Fruit fly (Drosophila melanogaster) whole organism, embryonic: Measurements from ENCODE around the gene CG13623.
A peak's percentile ranks its signal among the peaks of the same experiment; 100 is the strongest.

Experiments
- Adf1 ChIP-seq: fragments of 200-800 bp; sonication (Bioruptor generic); IDR thresholded peaks from 2 replicates; pipeline ENCODE4 v1.3.6; 2022; ENCODE audit warnings: missing biosample characterization, missing genetic modification characterization
- Atf3 ChIP-seq: fragments of 200-800 bp; sonication (Bioruptor generic); optimal IDR thresholded peaks from 3 replicates; lab custom pipeline; 2016; ENCODE audit warnings: missing biosample characterization, missing genetic modification characterization
- BEAF-32 ChIP-seq: fragments of 200-800 bp; sonication (Bioruptor generic); optimal IDR thresholded peaks from 3 replicates; lab custom pipeline; 2017; ENCODE audit warnings: missing biosample characterization, missing genetic modification characterization, mild to moderate bottlenecking, moderate library complexity, missing genetic modification reagents
- CG10321 ChIP-seq: fragments of 200-800 bp; sonication (Bioruptor generic); IDR thresholded peaks from 2 replicates; pipeline ENCODE4 v1.3.6; 2022; ENCODE audit warnings: missing biosample characterization, missing genetic modification characterization
- CG10543 ChIP-seq: fragments of 200-800 bp; sonication (Bioruptor generic); optimal IDR thresholded peaks from 3 replicates; lab custom pipeline; 2017; ENCODE audit warnings: missing biosample characterization, mild to moderate bottlenecking, missing genetic modification characterization, moderate library complexity
- CG10959 ChIP-seq: fragments of 200-800 bp; sonication (Bioruptor generic); IDR thresholded peaks from 2 replicates; pipeline ENCODE4 v1.3.6; 2022; ENCODE audit warnings: missing biosample characterization, missing genetic modification characterization
- CG11456 ChIP-seq: fragments of 200-800 bp; sonication (Bioruptor generic); IDR thresholded peaks from 3 replicates; pipeline ENCODE4 v1.3.6; 2022; ENCODE audit warnings: missing biosample characterization, missing genetic modification characterization
- CG11723 ChIP-seq: fragments of 200-800 bp; sonication (Bioruptor generic); optimal IDR thresholded peaks from 2 replicates; lab custom pipeline; 2017; ENCODE audit warnings: missing biosample characterization, mild to moderate bottlenecking, missing genetic modification characterization
- CG12104 ChIP-seq: fragments of 200-800 bp; sonication (Bioruptor generic); optimal IDR thresholded peaks from 3 replicates; lab custom pipeline; 2016; ENCODE audit warnings: missing biosample characterization, missing genetic modification characterization
- CG12155 ChIP-seq: fragments of 200-800 bp; sonication (Bioruptor generic); optimal IDR thresholded peaks from 3 replicates; lab custom pipeline; 2016; ENCODE audit warnings: missing biosample characterization, missing genetic modification characterization
- CG12219 ChIP-seq: fragments of 200-800 bp; sonication (Bioruptor generic); optimal IDR thresholded peaks from 3 replicates; lab custom pipeline; 2018; ENCODE audit warnings: missing biosample characterization, mild to moderate bottlenecking, missing genetic modification characterization
- CG13123 ChIP-seq: fragments of 200-800 bp; sonication (Bioruptor generic); optimal IDR thresholded peaks from 2 replicates; lab custom pipeline; 2016; ENCODE audit warnings: missing biosample characterization, missing genetic modification characterization
- CG15269 ChIP-seq: fragments of 200-800 bp; sonication (Bioruptor generic); optimal IDR thresholded peaks from 2 replicates; lab custom pipeline; 2018; ENCODE audit warnings: missing biosample characterization, mild to moderate bottlenecking, missing genetic modification characterization, moderate library complexity
- CG17328 ChIP-seq: fragments of 200-800 bp; sonication (Bioruptor generic); IDR thresholded peaks from 2 replicates; pipeline ENCODE4 v1.3.6; 2022; ENCODE audit warnings: missing biosample characterization, missing genetic modification characterization
- CG17568 ChIP-seq: fragments of 200-800 bp; sonication (Bioruptor generic); optimal IDR thresholded peaks from 2 replicates; lab custom pipeline; 2018; ENCODE audit warnings: missing biosample characterization, mild to moderate bottlenecking, missing genetic modification characterization, moderate library complexity
- CG18476 ChIP-seq: fragments of 200-800 bp; sonication (Bioruptor generic); optimal IDR thresholded peaks from 2 replicates; lab custom pipeline; 2016; ENCODE audit warnings: missing biosample characterization, mild to moderate bottlenecking, missing genetic modification characterization
- CG31224 ChIP-seq: fragments of 200-800 bp; sonication (Bioruptor generic); IDR thresholded peaks from 2 replicates; pipeline ENCODE4 v1.3.6; 2022; ENCODE audit warnings: missing biosample characterization, missing genetic modification characterization
- CG31388 ChIP-seq: fragments of 200-800 bp; sonication (Bioruptor generic); optimal IDR thresholded peaks from 2 replicates; lab custom pipeline; 2016; ENCODE audit warnings: missing biosample characterization, missing genetic modification characterization
- CG43689 ChIP-seq: fragments of 200-800 bp; sonication (Bioruptor generic); IDR thresholded peaks from 2 replicates; pipeline ENCODE4 v1.3.6; 2022; ENCODE audit warnings: missing biosample characterization, missing genetic modification characterization
- CG4424 ChIP-seq: fragments of 200-800 bp; sonication (Bioruptor generic); optimal IDR thresholded peaks from 3 replicates; lab custom pipeline; 2016; ENCODE audit warnings: missing biosample characterization, missing genetic modification characterization
- CG4820 ChIP-seq: fragments of 200-800 bp; sonication (Bioruptor generic); optimal IDR thresholded peaks from 3 replicates; lab custom pipeline; 2016; ENCODE audit warnings: missing biosample characterization, missing genetic modification characterization
- CG4854 ChIP-seq: fragments of 200-800 bp; sonication (Bioruptor generic); optimal IDR thresholded peaks from 2 replicates; lab custom pipeline; 2016; ENCODE audit warnings: missing biosample characterization, missing genetic modification characterization, inconsistent platforms
- CG6683 ChIP-seq: fragments of 200-800 bp; sonication (Bioruptor generic); optimal IDR thresholded peaks from 2 replicates; lab custom pipeline; 2017; ENCODE audit warnings: missing biosample characterization, mild to moderate bottlenecking, missing genetic modification characterization, missing genetic modification reagents
- CG6791 ChIP-seq: fragments of 200-800 bp; sonication (Bioruptor generic); IDR thresholded peaks from 3 replicates; pipeline ENCODE4 v1.3.6; 2022; ENCODE audit warnings: missing biosample characterization, missing genetic modification characterization; ENCODE audit not compliant: partially characterized antibody
- CG7556 ChIP-seq: fragments of 200-800 bp; sonication (Bioruptor generic); optimal IDR thresholded peaks from 2 replicates; lab custom pipeline; 2017; ENCODE audit warnings: missing biosample characterization, mild to moderate bottlenecking, missing genetic modification characterization
- CG8290 ChIP-seq, 3 experiments: fragments of 200-800 bp; sonication (Bioruptor generic); optimal IDR thresholded peaks; 2 replicates each; lab custom pipeline; 2016 to 2019; ENCODE audit warnings: missing biosample characterization in 3 of 3, missing genetic modification characterization in 3 of 3, mild to moderate bottlenecking in 2 of 3, moderate library complexity in 1 of 3
- Chrac-16 ChIP-seq: fragments of 200-800 bp; sonication (Bioruptor generic); optimal IDR thresholded peaks from 3 replicates; lab custom pipeline; 2016; ENCODE audit warnings: missing biosample characterization, missing genetic modification characterization
- Deaf1 ChIP-seq: fragments of 200-800 bp; optimal IDR thresholded peaks from 3 replicates; lab custom pipeline; 2019; ENCODE audit warnings: missing biosample characterization, mild to moderate bottlenecking, missing genetic modification characterization, moderate library complexity
- Dfd ChIP-seq, 2 experiments: fragments of >200 bp; optimal IDR thresholded peaks; 2 replicates each; lab custom pipeline; 2017; ENCODE audit warnings: missing biosample characterization in 2 of 2, missing genetic modification characterization in 2 of 2
- Dip3 ChIP-seq: fragments of 200-800 bp; sonication (Bioruptor generic); optimal IDR thresholded peaks from 3 replicates; lab custom pipeline; 2016; ENCODE audit warnings: missing biosample characterization, missing genetic modification characterization
- Fer3 ChIP-seq: fragments of 200-800 bp; sonication (Bioruptor generic); optimal IDR thresholded peaks from 2 replicates; lab custom pipeline; 2018; ENCODE audit warnings: missing biosample characterization, mild to moderate bottlenecking, missing genetic modification characterization, moderate library complexity
- Hr39 ChIP-seq: fragments of >200 bp; optimal IDR thresholded peaks from 2 replicates; lab custom pipeline; 2017
- NC2α ChIP-seq: fragments of 200-800 bp; sonication (Bioruptor generic); optimal IDR thresholded peaks from 2 replicates; lab custom pipeline; 2016; ENCODE audit warnings: missing biosample characterization, missing genetic modification characterization
- NC2β ChIP-seq: fragments of 200-800 bp; sonication (Bioruptor generic); optimal IDR thresholded peaks from 2 replicates; lab custom pipeline; 2016; ENCODE audit warnings: missing biosample characterization, missing genetic modification characterization
- NK7.1 ChIP-seq: fragments of 200-800 bp; sonication (Bioruptor generic); optimal IDR thresholded peaks from 3 replicates; lab custom pipeline; 2016; ENCODE audit warnings: missing biosample characterization, missing genetic modification characterization
- PHDP ChIP-seq: fragments of 200-800 bp; sonication (Bioruptor generic); optimal IDR thresholded peaks from 3 replicates; lab custom pipeline; 2018; ENCODE audit warnings: missing biosample characterization, mild to moderate bottlenecking, missing genetic modification characterization, moderate library complexity
- Stat92E ChIP-seq, 3 experiments: fragments of >200 bp in 2 of 3; fragments of 200-800 bp in 1 of 3; sonication (Bioruptor generic) in 1 of 3; optimal IDR thresholded peaks; 2 replicates each; lab custom pipeline; 2017 to 2019; ENCODE audit warnings: missing biosample characterization in 3 of 3, missing genetic modification characterization in 3 of 3, mild to moderate bottlenecking in 1 of 3, moderate library complexity in 1 of 3
- Taf1 ChIP-seq: fragments of 200-800 bp; sonication (Bioruptor generic); IDR thresholded peaks from 2 replicates; pipeline ENCODE4 v1.3.6; 2022; ENCODE audit warnings: missing biosample characterization, missing genetic modification characterization
- btn ChIP-seq: fragments of 200-800 bp; sonication (Bioruptor generic); optimal IDR thresholded peaks from 2 replicates; lab custom pipeline; 2016; ENCODE audit warnings: missing biosample characterization, missing genetic modification characterization
- caup ChIP-seq: fragments of 200-800 bp; sonication (Bioruptor generic); optimal IDR thresholded peaks from 3 replicates; lab custom pipeline; 2017; ENCODE audit warnings: missing biosample characterization, mild to moderate bottlenecking, missing genetic modification characterization, moderate library complexity; ENCODE audit not compliant: severe bottlenecking
- disco-r ChIP-seq: fragments of 200-800 bp; sonication (Bioruptor generic); optimal IDR thresholded peaks from 2 replicates; lab custom pipeline; 2016; ENCODE audit warnings: missing biosample characterization, missing genetic modification characterization
- fu2 ChIP-seq: fragments of 200-800 bp; sonication (Bioruptor generic); optimal IDR thresholded peaks from 2 replicates; lab custom pipeline; 2016; ENCODE audit warnings: missing biosample characterization, missing genetic modification characterization
- h ChIP-seq: fragments of >200 bp; optimal IDR thresholded peaks from 2 replicates; lab custom pipeline; 2017
- lov ChIP-seq, 2 experiments: fragments of 200-800 bp in 1 of 2; fragments of >200 bp in 1 of 2; sonication (Bioruptor generic) in 1 of 2; IDR thresholded peaks in 1 of 2; optimal IDR thresholded peaks in 1 of 2; 2 replicates in 1 of 2; 3 replicates in 1 of 2; pipeline versions ENCODE4 v1.3.6 to Lab custom; 2017 to 2022; ENCODE audit warnings: missing biosample characterization in 1 of 2, missing genetic modification characterization in 1 of 2
- maf-S ChIP-seq: fragments of 200-800 bp; sonication (Bioruptor generic); optimal IDR thresholded peaks from 2 replicates; lab custom pipeline; 2016; ENCODE audit warnings: missing biosample characterization, missing genetic modification characterization
- nerfin-1 ChIP-seq: fragments of 200-800 bp; sonication (Bioruptor generic); optimal IDR thresholded peaks from 3 replicates; lab custom pipeline; 2019; ENCODE audit warnings: missing biosample characterization, mild to moderate bottlenecking, missing genetic modification characterization, moderate library complexity
- pho ChIP-seq: fragments of 200-800 bp; sonication (Bioruptor generic); optimal IDR thresholded peaks from 2 replicates; lab custom pipeline; 2016; ENCODE audit warnings: missing biosample characterization, missing genetic modification characterization
- phol ChIP-seq: fragments of 200-800 bp; sonication (Bioruptor generic); optimal IDR thresholded peaks from 3 replicates; lab custom pipeline; 2018; ENCODE audit warnings: missing biosample characterization, mild to moderate bottlenecking, missing genetic modification characterization, moderate library complexity
- scrt ChIP-seq: fragments of 200-800 bp; sonication (Bioruptor generic); optimal IDR thresholded peaks from 2 replicates; lab custom pipeline; 2018; ENCODE audit warnings: missing biosample characterization, mild to moderate bottlenecking, missing genetic modification characterization, moderate library complexity
- zen2 ChIP-seq: fragments of 200-800 bp; sonication (Bioruptor generic); IDR thresholded peaks from 3 replicates; pipeline ENCODE4 v1.3.6; 2022; ENCODE audit warnings: missing biosample characterization, missing genetic modification characterization; ENCODE audit not compliant: partially characterized antibody

CG13623 gene

DNA sequence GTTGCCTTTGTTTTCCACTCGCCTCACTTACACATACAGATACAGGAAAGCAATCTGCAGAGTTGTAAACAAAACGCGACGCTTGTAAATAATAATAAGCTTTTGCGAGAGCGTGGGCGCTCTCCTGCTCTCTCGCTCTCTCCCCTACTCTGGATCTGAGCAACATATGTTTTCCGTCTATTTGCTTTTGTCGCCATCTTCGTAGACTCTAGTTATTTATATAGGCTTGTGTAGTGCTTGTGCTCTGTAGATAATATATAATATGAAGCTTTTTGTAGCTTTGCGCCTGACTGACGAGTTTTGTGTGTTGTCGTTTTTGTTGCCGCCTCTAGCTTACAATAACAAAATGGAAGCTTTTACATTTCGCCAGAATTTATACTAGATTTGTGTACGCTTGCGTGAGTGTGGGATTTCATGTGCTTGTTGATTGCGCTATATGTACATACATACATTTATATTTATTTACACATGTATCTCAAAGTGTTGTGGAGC, 35.4 kb upstream of the CG13623 start (continued):
- no peak for TF ChIP-seq phol
- no peak; the same call in 1 of the 2 replicates for TF ChIP-seq Taf1 (GFP tag; lab: Robert Waterston, UW)
- peak; percentile 79 for TF ChIP-seq CG17568
- TF ChIP-seq nerfin-1 (tag; lab: Kevin White, UChicago), result peak; percentile 69
- no peak for TF ChIP-seq fu2 (GFP tag; lab: Kevin White, UChicago)
- TF ChIP-seq CG10321, result no peak
- TF ChIP-seq Stat92E (GFP tag; optimal IDR thresholded peaks at IDR 0.05; lab: Kevin White, UChicago), result peak in 1 of 3 experiments; percentile 56
- TF ChIP-seq caup (GFP tag; lab: Kevin White, UChicago), result peak; percentile 85
- TF ChIP-seq CG12219, result peak; percentile 30
- TF ChIP-seq CG13123 (GFP tag; lab: Kevin White, UChicago), result peak; percentile 20
- TF ChIP-seq NK7.1 (GFP tag; lab: Kevin White, UChicago), result no peak
- TF ChIP-seq CG10959 (GFP tag; lab: Robert Waterston, UW), result no peak
- TF ChIP-seq CG11723 (GFP tag; lab: Kevin White, UChicago), result peak; percentile 38
- TF ChIP-seq Hr39 (lab: Kevin White, UChicago), result no peak
- TF ChIP-seq CG10543, result peak; percentile 96
- TF ChIP-seq CG12155 (GFP tag; lab: Kevin White, UChicago), result no peak
- no peak for TF ChIP-seq CG31388 (GFP tag; lab: Kevin White, UChicago)
- peak; percentile 62 for TF ChIP-seq disco-r
- TF ChIP-seq Deaf1 (tag; lab: Kevin White, UChicago), result peak; percentile 62
- peak; percentile 24 for TF ChIP-seq CG4424 (GFP tag; lab: Kevin White, UChicago)
- peak; percentile 33; the same call in 1 of the 2 replicates for TF ChIP-seq CG17328 (GFP tag; lab: Robert Waterston, UW)
- no peak for TF ChIP-seq h (lab: Kevin White, UChicago)
- no peak for TF ChIP-seq maf-S (GFP tag; lab: Kevin White, UChicago)
- no peak for TF ChIP-seq CG4820
- TF ChIP-seq CG12104 (GFP tag; lab: Kevin White, UChicago), result peak; percentile 47
- TF ChIP-seq CG6683, result peak; percentile 72
- TF ChIP-seq CG11456, result no peak
- TF ChIP-seq Atf3 (GFP tag; lab: Kevin White, UChicago), result no peak
- peak; percentile 32 for TF ChIP-seq pho
- no peak for TF ChIP-seq zen2
- no peak for TF ChIP-seq lov (optimal IDR thresholded peaks at IDR 0.05; lab: Kevin White, UChicago)
- TF ChIP-seq lov (GFP tag; IDR thresholded peaks at IDR 0.05; lab: Robert Waterston, UW), result 0 out of 3 replicates have a peak, but pooled peaks have one; percentile 74
- TF ChIP-seq Fer3 (tag; lab: Kevin White, UChicago), result peak; percentile 28
- no peak for TF ChIP-seq CG6791
- no peak for TF ChIP-seq btn (GFP tag; lab: Kevin White, UChicago)
- TF ChIP-seq CG31224 (GFP tag; lab: Robert Waterston, UW), result no peak
- peak; percentile 51; the same call in 1 of the 2 replicates for TF ChIP-seq Adf1 (GFP tag; lab: Robert Waterston, UW)
- no peak for TF ChIP-seq Dfd (GFP tag; optimal IDR thresholded peaks at IDR 0.05; lab: Kevin White, UChicago)
- TF ChIP-seq scrt (GFP tag; lab: Kevin White, UChicago), result peak; percentile 90
- TF ChIP-seq PHDP (tag; lab: Kevin White, UChicago), result peak; percentile 69
- peak; percentile 44 for TF ChIP-seq CG7556
- no peak for TF ChIP-seq Chrac-16 (GFP tag; lab: Kevin White, UChicago)
- TF ChIP-seq CG15269 (tag; lab: Kevin White, UChicago), result peak; percentile 46
- no peak for TF ChIP-seq CG43689 (GFP tag; lab: Robert Waterston, UW)
- TF ChIP-seq Dip3 (GFP tag; lab: Kevin White, UChicago), result no peak
- peak; percentile 26 for TF ChIP-seq CG4854 (GFP tag; lab: Kevin White, UChicago)
- peak; percentile 48 for TF ChIP-seq NC2β (GFP tag; lab: Kevin White, UChicago)
- TF ChIP-seq NC2α (GFP tag; lab: Kevin White, UChicago), result no peak
- peak; percentile 20 for TF ChIP-seq CG18476 (GFP tag; lab: Kevin White, UChicago)
- no peak for TF ChIP-seq BEAF-32 (GFP tag; lab: Kevin White, UChicago)
- TF ChIP-seq CG8290 (GFP tag; optimal IDR thresholded peaks at IDR 0.05; lab: Kevin White, UChicago), result peak; percentile 28
- TF ChIP-seq CG8290 (tag; optimal IDR thresholded peaks at IDR 0.05; lab: Kevin White, UChicago), result peak in 1 of 2 experiments; percentile 47
